Worm (Caenorhabditis elegans) whole organism, L1 larva: ENCODE results near the gene Y5F2A.4.

Experiments
- aha-1 ChIP-seq: fragments of 150-350 bp; optimal IDR thresholded peaks from 2 replicates; lab custom pipeline; 2014; ENCODE audit warnings: missing biosample characterization, missing genetic modification characterization
- blmp-1 ChIP-seq: fragments of 150-350 bp; optimal IDR thresholded peaks from 2 replicates; lab custom pipeline; 2014; ENCODE audit warnings: missing biosample characterization, missing genetic modification characterization
- ceh-82 ChIP-seq, 3 experiments: fragments of 150-350 bp in 1 of 3; sonication (generic microtip) in 2 of 3; optimal IDR thresholded peaks; 2 replicates each; lab custom pipeline; 2014 to 2017; ENCODE audit warnings: missing biosample characterization in 3 of 3, missing genetic modification characterization in 3 of 3
- ceh-88 ChIP-seq: fragments of 200-800 bp; sonication (Bioruptor generic); IDR thresholded peaks from 2 replicates; pipeline ENCODE4 v1.3.6; 2022; ENCODE audit warnings: missing genetic modification characterization, missing compliant biosample characterization
- ceh-90 ChIP-seq: sonication (generic microtip); optimal IDR thresholded peaks from 2 replicates; lab custom pipeline; 2016; ENCODE audit warnings: missing genetic modification characterization, missing compliant biosample characterization
- dpl-1 ChIP-seq, 3 experiments: fragments of 150-350 bp in 2 of 3; sonication (generic microtip) in 1 of 3; optimal IDR thresholded peaks; 2 replicates each; lab custom pipeline; 2014 to 2017; ENCODE audit warnings: missing biosample characterization in 3 of 3, missing genetic modification characterization in 3 of 3, missing genetic modification reagents in 3 of 3
- elt-2 ChIP-seq: sonication (generic microtip); optimal IDR thresholded peaks from 2 replicates; lab custom pipeline; 2016; ENCODE audit warnings: missing genetic modification characterization, mild to moderate bottlenecking, inconsistent platforms, missing compliant biosample characterization, missing genetic modification reagents
- elt-3 ChIP-seq, 6 experiments: fragments of 150-350 bp in 1 of 6; sonication (generic microtip); optimal IDR thresholded peaks; 2 replicates each; lab custom pipeline; 2017 to 2018; ENCODE audit warnings: missing biosample characterization in 6 of 6, missing genetic modification characterization in 6 of 6, inconsistent platforms in 1 of 6
- fkh-4 ChIP-seq: sonication (generic microtip); optimal IDR thresholded peaks from 2 replicates; lab custom pipeline; 2016; ENCODE audit warnings: missing compliant biosample characterization, missing genetic modification characterization, borderline replicate concordance
- fos-1 ChIP-seq: fragments of 150-350 bp; optimal IDR thresholded peaks from 2 replicates; lab custom pipeline; 2014; ENCODE audit warnings: missing biosample characterization, missing genetic modification characterization
- hlh-4 ChIP-seq: sonication (generic microtip); optimal IDR thresholded peaks from 2 replicates; lab custom pipeline; 2016; ENCODE audit warnings: mild to moderate bottlenecking, missing genetic modification characterization, missing compliant biosample characterization
- jun-1 ChIP-seq: fragments of 150-350 bp; optimal IDR thresholded peaks from 2 replicates; lab custom pipeline; 2014; ENCODE audit warnings: missing biosample characterization, missing genetic modification reagents, missing genetic modification characterization
- lin-15B ChIP-seq: fragments of 150-350 bp; sonication (generic microtip); optimal IDR thresholded peaks from 3 replicates; lab custom pipeline; 2014; ENCODE audit warnings: missing biosample characterization, missing genetic modification characterization
- lin-35 ChIP-seq, 2 experiments: fragments of 150-350 bp; optimal IDR thresholded peaks; 2 replicates each; lab custom pipeline; 2014; ENCODE audit warnings: missing biosample characterization in 2 of 2, missing genetic modification characterization in 2 of 2, missing genetic modification reagents in 2 of 2
- lin-39 ChIP-seq: fragments of 150-350 bp; optimal IDR thresholded peaks from 2 replicates; lab custom pipeline; 2014; ENCODE audit warnings: missing biosample characterization, missing genetic modification reagents, missing genetic modification characterization
- lsy-2 ChIP-seq, 2 experiments: fragments of 150-350 bp; optimal IDR thresholded peaks; 2 replicates each; lab custom pipeline; 2014; ENCODE audit warnings: missing biosample characterization in 2 of 2, missing genetic modification characterization in 2 of 2
- mab-9 ChIP-seq: fragments of 200-800 bp; sonication (Bioruptor generic); IDR thresholded peaks from 2 replicates; pipeline ENCODE4 v1.3.6; 2022; ENCODE audit warnings: missing genetic modification reagents, missing genetic modification characterization, missing compliant biosample characterization
- mdl-1 ChIP-seq, 2 experiments: fragments of 150-350 bp; optimal IDR thresholded peaks; 2 replicates each; lab custom pipeline; 2014 to 2017; ENCODE audit warnings: missing biosample characterization in 2 of 2, missing genetic modification characterization in 2 of 2, inconsistent platforms in 1 of 2
- mef-2 ChIP-seq: fragments of 150-350 bp; optimal IDR thresholded peaks from 2 replicates; lab custom pipeline; 2014; ENCODE audit warnings: missing biosample characterization, missing genetic modification characterization
- nhr-12 ChIP-seq: sonication (generic microtip); optimal IDR thresholded peaks from 2 replicates; lab custom pipeline; 2017; ENCODE audit warnings: missing biosample characterization, missing genetic modification characterization
- nhr-19 ChIP-seq: fragments of 200-800 bp; sonication (Bioruptor generic); conservative IDR thresholded peaks from 2 replicates; pipeline ENCODE4 v1.3.6; 2022; ENCODE audit warnings: missing genetic modification characterization, missing compliant biosample characterization
- nhr-20 ChIP-seq: sonication (generic microtip); optimal IDR thresholded peaks from 2 replicates; lab custom pipeline; 2016; ENCODE audit warnings: mild to moderate bottlenecking, missing genetic modification characterization, missing compliant biosample characterization
- nhr-28 ChIP-seq: fragments of 150-350 bp; optimal IDR thresholded peaks from 2 replicates; lab custom pipeline; 2014; ENCODE audit warnings: missing biosample characterization, missing genetic modification characterization
- nhr-47 ChIP-seq: sonication (generic microtip); optimal IDR thresholded peaks from 2 replicates; lab custom pipeline; 2016; ENCODE audit warnings: mild to moderate bottlenecking, missing genetic modification characterization, moderate library complexity, missing compliant biosample characterization
- nhr-71 ChIP-seq: sonication (generic microtip); optimal IDR thresholded peaks from 2 replicates; lab custom pipeline; 2016; ENCODE audit warnings: mild to moderate bottlenecking, missing genetic modification characterization, moderate library complexity, missing compliant biosample characterization
- nhr-85 ChIP-seq: sonication (generic microtip); peaks from one replicate; lab custom pipeline; 2016; ENCODE audit warnings: missing genetic modification characterization, inconsistent platforms, missing compliant biosample characterization
- nhr-90 ChIP-seq: sonication (generic microtip); optimal IDR thresholded peaks from 2 replicates; lab custom pipeline; 2016; ENCODE audit warnings: mild to moderate bottlenecking, missing genetic modification characterization, missing compliant biosample characterization; ENCODE audit not compliant: poor library complexity
- pqm-1 ChIP-seq: sonication (generic microtip); optimal IDR thresholded peaks from 3 replicates; lab custom pipeline; 2017; ENCODE audit warnings: missing biosample characterization, missing genetic modification characterization
- rnt-1 ChIP-seq: sonication (generic microtip); optimal IDR thresholded peaks from 2 replicates; lab custom pipeline; 2016; ENCODE audit warnings: mild to moderate bottlenecking, missing genetic modification characterization, moderate library complexity, missing compliant biosample characterization
- skn-1 ChIP-seq: fragments of 150-350 bp; optimal IDR thresholded peaks from 2 replicates; lab custom pipeline; 2014; ENCODE audit warnings: missing biosample characterization, missing genetic modification characterization
- snu-23 ChIP-seq: sonication (generic microtip); optimal IDR thresholded peaks from 2 replicates; lab custom pipeline; 2016; ENCODE audit warnings: missing genetic modification characterization, missing compliant biosample characterization
- sox-4 ChIP-seq: sonication (generic microtip); optimal IDR thresholded peaks from 2 replicates; lab custom pipeline; 2016; ENCODE audit warnings: missing genetic modification characterization, missing compliant biosample characterization
- sptf-1 ChIP-seq: fragments of 150-350 bp; optimal IDR thresholded peaks from 2 replicates; lab custom pipeline; 2014; ENCODE audit warnings: missing biosample characterization, missing genetic modification characterization
- sup-37 ChIP-seq: fragments of 200-800 bp; sonication (Bioruptor generic); optimal IDR thresholded peaks from 2 replicates; lab custom pipeline; 2018; ENCODE audit warnings: mild to moderate bottlenecking, missing genetic modification characterization, missing compliant biosample characterization
- tbx-2 ChIP-seq: sonication (generic microtip); optimal IDR thresholded peaks from 2 replicates; lab custom pipeline; 2016; ENCODE audit warnings: missing genetic modification characterization, missing compliant biosample characterization
- tlp-1 ChIP-seq: fragments of 150-350 bp; optimal IDR thresholded peaks from 2 replicates; lab custom pipeline; 2014; ENCODE audit warnings: missing biosample characterization, missing genetic modification characterization
- unc-62 ChIP-seq: fragments of 150-350 bp; optimal IDR thresholded peaks from 2 replicates; lab custom pipeline; 2014; ENCODE audit warnings: missing biosample characterization, missing genetic modification reagents, missing genetic modification characterization
- unc-86 ChIP-seq: sonication (generic microtip); optimal IDR thresholded peaks from 2 replicates; lab custom pipeline; 2016; ENCODE audit warnings: missing genetic modification characterization, missing compliant biosample characterization
- zag-1 ChIP-seq: fragments of 150-350 bp; optimal IDR thresholded peaks from 2 replicates; lab custom pipeline; 2014; ENCODE audit warnings: missing biosample characterization, missing genetic modification characterization
- zip-4 ChIP-seq: fragments of 200-800 bp; sonication (Bioruptor generic); optimal IDR thresholded peaks from 2 replicates; lab custom pipeline; 2018; ENCODE audit warnings: mild to moderate bottlenecking, missing genetic modification characterization, moderate library complexity, missing compliant biosample characterization
- ztf-11 ChIP-seq, 2 experiments: sonication (generic microtip); optimal IDR thresholded peaks; 2 replicates each; lab custom pipeline; 2016 to 2017; ENCODE audit warnings: missing genetic modification characterization in 2 of 2, missing biosample characterization in 1 of 2, missing compliant biosample characterization in 1 of 2

Gene Y5F2A.4

ce11 chrIV:11094052-11094451 is 15.7 kb upstream of the Y5F2A.4 start:
- TF ChIP-seq pqm-1 (tag; lab: Kevin White, UChicago) (no peak), nhr-12 (tag; lab: Kevin White, UChicago) (no peak), elt-2 (tag; lab: Kevin White, UChicago) (no peak), hlh-4 (no peak), ztf-11 (tag; optimal IDR thresholded peaks at IDR 0.05; lab: Kevin White, UChicago) (no peak), lin-15B (tag; lab: Kevin White, UChicago) (no peak), fkh-4 (tag; lab: Kevin White, UChicago) (no peak), aha-1 (tag; lab: Kevin White, UChicago) (no peak), sptf-1 (tag; lab: Kevin White, UChicago) (no peak), rnt-1 (tag; lab: Kevin White, UChicago) (no peak), lsy-2 (tag; optimal IDR thresholded peaks at IDR 0.05; lab: Kevin White, UChicago) (no peak), fos-1 (tag; lab: Kevin White, UChicago) (no peak), sup-37 (GFP tag; lab: Kevin White, UChicago) (no peak), mab-9 (GFP tag; lab: Robert Waterston, UW) (no peak)

- TF ChIP-seq tlp-1 (tag; lab: Kevin White, UChicago) = no peak
- TF ChIP-seq lin-35 (GFP tag; optimal IDR thresholded peaks at IDR 0.05; lab: Kevin White, UChicago) = peak in 1 of 2 experiments; percentile 34
- peak; percentile 54 for TF ChIP-seq blmp-1 (tag; lab: Kevin White, UChicago)
- peak; percentile 51 for TF ChIP-seq nhr-20 (tag; lab: Kevin White, UChicago)
- no peak for TF ChIP-seq nhr-28 (tag; lab: Kevin White, UChicago)
- TF ChIP-seq snu-23 (GFP tag; lab: Kevin White, UChicago) = peak; percentile 32
- TF ChIP-seq nhr-90 = peak; percentile 12
- TF ChIP-seq zag-1 (tag; lab: Kevin White, UChicago) = no peak
- TF ChIP-seq nhr-71 (tag; lab: Kevin White, UChicago) = peak; percentile 31
- TF ChIP-seq elt-3 (tag; optimal IDR thresholded peaks at IDR 0.05; lab: Kevin White, UChicago) = peak in 5 of 6 experiments; percentile 31 to 95 (median 81)
- TF ChIP-seq lin-39 = no peak
- TF ChIP-seq lsy-2 (tag; optimal IDR thresholded peaks at IDR 0.05; lab: Kevin White, UChicago) = peak in 1 of 2 experiments; percentile 37
Observed at ce11 chrIV:11092502-11093080, 14.2 kb upstream of the Y5F2A.4 start, which contains the start of gene bcc-1. Gene bcc-1, minus strand, starts transcription at chrIV:11092552.

- TF ChIP-seq ceh-90 (tag; lab: Kevin White, UChicago) (no peak), nhr-85 (tag; lab: Kevin White, UChicago) (no peak), lin-39 (no peak), ceh-88 (no peak), skn-1 (no peak), pqm-1 (tag; lab: Kevin White, UChicago) (no peak), hlh-4 (no peak), jun-1 (tag; lab: Kevin White, UChicago) (no peak), sox-4 (no peak)
- TF ChIP-seq, all 84 proteins: peak for 0
Observed at ce11 chrIV:11089527-11089926, 11.1 kb upstream of the Y5F2A.4 start, which contains the start of gene M7.7. Gene M7.7, plus strand, starts transcription at chrIV:11089827.

ce11 chrIV:11083609-11084008 is 5.2 kb upstream of the Y5F2A.4 start, which contains the start of gene klc-1:
Gene klc-1, plus strand, starts transcription at chrIV:11083735.
- TF ChIP-seq unc-62 (GFP tag; lab: Kevin White, UChicago) (no peak), dpl-1 (GFP tag; optimal IDR thresholded peaks at IDR 0.05; lab: Kevin White, UChicago) (peak in 1 of 3 experiments; percentile 2), lsy-2 (tag; optimal IDR thresholded peaks at IDR 0.05; lab: Kevin White, UChicago) (peak; percentile 40 to 69), nhr-71 (tag; lab: Kevin White, UChicago) (no peak), nhr-19 (GFP tag; lab: Robert Waterston, UW) (no peak), mab-9 (GFP tag; lab: Robert Waterston, UW) (no peak), pqm-1 (tag; lab: Kevin White, UChicago) (no peak), nhr-20 (tag; lab: Kevin White, UChicago) (no peak), mdl-1 (tag; optimal IDR thresholded peaks at IDR 0.05; lab: Kevin White, UChicago) (no peak), mef-2 (tag; lab: Kevin White, UChicago) (no peak), ceh-82 (tag; optimal IDR thresholded peaks at IDR 0.05; lab: Kevin White, UChicago) (no peak), zip-4 (no peak), nhr-47 (tag; lab: Kevin White, UChicago) (no peak), tbx-2 (tag; lab: Kevin White, UChicago) (no peak), sup-37 (GFP tag; lab: Kevin White, UChicago) (no peak), lin-15B (tag; lab: Kevin White, UChicago) (no peak), unc-86 (tag; lab: Kevin White, UChicago) (no peak)
